Worm (Caenorhabditis elegans): Measurements from ENCODE around the gene flp-14.

Gene flp-14

ce11 chrIII:12874606-12875066, 35.7 kb upstream of the flp-14 start, which contains the start of the genes mrg-1 and spcs-2 (continued):
- TF ChIP-seq hpl-2 (GFP tag; optimal IDR thresholded peaks at IDR 0.05): peak; percentile 74
- TF ChIP-seq Y116A8C.19 (tag; optimal IDR thresholded peaks at IDR 0.05; ENCODE audit: borderline replicate concordance): no peak
- peak in 1 of 2 experiments; percentile 71 for TF ChIP-seq mdl-1 (tag; optimal IDR thresholded peaks at IDR 0.05)
- peak; percentile 73 for TF ChIP-seq nhr-77 (tag; optimal IDR thresholded peaks at IDR 0.05)
- no peak for TF ChIP-seq pqm-1 (tag; optimal IDR thresholded peaks at IDR 0.05)
- peak; percentile 97 for TF ChIP-seq xbp-1 (tag; optimal IDR thresholded peaks at IDR 0.05)
- peak; percentile 54 for TF ChIP-seq jun-1 (tag; optimal IDR thresholded peaks at IDR 0.05)
- peak in 3 of 6 experiments; percentile 33 to 62 (median 59) for TF ChIP-seq elt-3 (tag; optimal IDR thresholded peaks at IDR 0.05)
- TF ChIP-seq nhr-90 (tag; optimal IDR thresholded peaks at IDR 0.05; ENCODE audit: poor library complexity): peak; percentile 93
- no peak for TF ChIP-seq nhr-11 (tag; optimal IDR thresholded peaks at IDR 0.05)
- TF ChIP-seq fos-1 (tag; optimal IDR thresholded peaks at IDR 0.05): peak; percentile 83
- TF ChIP-seq nhr-85 (tag): peak; percentile 88
- TF ChIP-seq ceh-63 (GFP tag; optimal IDR thresholded peaks at IDR 0.05): no peak
- TF ChIP-seq skn-1 (tag; optimal IDR thresholded peaks at IDR 0.05): peak; percentile 88
- peak; percentile 95 for TF ChIP-seq snu-23 (GFP tag; optimal IDR thresholded peaks at IDR 0.05)
- TF ChIP-seq ceh-90 (tag; optimal IDR thresholded peaks at IDR 0.05): no peak
- TF ChIP-seq zip-4 (GFP tag; optimal IDR thresholded peaks at IDR 0.05): peak; percentile 71
- TF ChIP-seq egl-27 (tag; optimal IDR thresholded peaks at IDR 0.05): no peak
- no peak for TF ChIP-seq hlh-17 (GFP tag; optimal IDR thresholded peaks at IDR 0.05; ENCODE audit: borderline replicate concordance)
- peak; percentile 94 for TF ChIP-seq swsn-7 (tag; optimal IDR thresholded peaks at IDR 0.05)
- TF ChIP-seq ama-1 (optimal IDR thresholded peaks at IDR 0.05): no peak
- TF ChIP-seq elt-2 (tag; optimal IDR thresholded peaks at IDR 0.05): peak; percentile 61
- TF ChIP-seq nhr-47 (tag; optimal IDR thresholded peaks at IDR 0.05): peak; percentile 93
- TF ChIP-seq lin-39 (tag; optimal IDR thresholded peaks at IDR 0.05): peak; percentile 69
- TF ChIP-seq C34B4.2 (tag; optimal IDR thresholded peaks at IDR 0.05): no peak
- TF ChIP-seq efl-3 (GFP tag; optimal IDR thresholded peaks at IDR 0.05): no peak
- TF ChIP-seq lin-15B (tag; optimal IDR thresholded peaks at IDR 0.05): peak; percentile 82
- TF ChIP-seq nhr-71 (tag; optimal IDR thresholded peaks at IDR 0.05): peak; percentile 94
- peak; percentile 87 for TF ChIP-seq dsc-1 (tag; optimal IDR thresholded peaks at IDR 0.05)
- TF ChIP-seq ets-5 (GFP tag; IDR thresholded peaks at IDR 0.05): no peak
- peak; percentile 84 for TF ChIP-seq isw-1 (GFP tag; IDR thresholded peaks at IDR 0.05)
- peak; percentile 89 for TF ChIP-seq mep-1 (tag; optimal IDR thresholded peaks at IDR 0.05)
- TF ChIP-seq ces-1 (GFP tag; optimal IDR thresholded peaks at IDR 0.05): no peak
- TF ChIP-seq zag-1 (tag; optimal IDR thresholded peaks at IDR 0.05): peak; percentile 33
- TF ChIP-seq aha-1 (tag; optimal IDR thresholded peaks at IDR 0.05): peak; percentile 26
- peak; percentile 93 for TF ChIP-seq C16A3.4 (tag; optimal IDR thresholded peaks at IDR 0.05)
- TF ChIP-seq sox-4 (tag; optimal IDR thresholded peaks at IDR 0.05): peak; percentile 78
- peak; percentile 66 for TF ChIP-seq ceh-88 (GFP tag; IDR thresholded peaks at IDR 0.05)
- 0 out of 2 replicates have a peak, but pooled peaks have one; percentile 21 for TF ChIP-seq mab-9 (GFP tag; IDR thresholded peaks at IDR 0.05)
- TF ChIP-seq unc-86 (tag; optimal IDR thresholded peaks at IDR 0.05): peak; percentile 91
- TF ChIP-seq unc-30 (tag; optimal IDR thresholded peaks at IDR 0.05): no peak
- TF ChIP-seq unc-130 (tag; optimal IDR thresholded peaks at IDR 0.05): peak; percentile 86
- TF ChIP-seq fkh-8 (tag; optimal IDR thresholded peaks at IDR 0.05): peak; percentile 87
- peak; percentile 76 for TF ChIP-seq egl-13 (tag; optimal IDR thresholded peaks at IDR 0.05)
- no peak for TF ChIP-seq vab-15 (tag; optimal IDR thresholded peaks at IDR 0.05)
- peak in 1 of 2 experiments; percentile 92 for TF ChIP-seq ztf-11 (tag; optimal IDR thresholded peaks at IDR 0.05)
- TF ChIP-seq sup-37 (GFP tag; optimal IDR thresholded peaks at IDR 0.05): peak; percentile 49
- TF ChIP-seq nhr-28 (tag; optimal IDR thresholded peaks at IDR 0.05): no peak
- TF ChIP-seq irx-1 (tag; optimal IDR thresholded peaks at IDR 0.05): peak; percentile 69
- TF ChIP-seq rnt-1 (tag; optimal IDR thresholded peaks at IDR 0.05): peak; percentile 96
- TF ChIP-seq tlp-1 (tag; optimal IDR thresholded peaks at IDR 0.05): no peak
- peak; percentile 61 for TF ChIP-seq nhr-237 (tag; optimal IDR thresholded peaks at IDR 0.05)
- TF ChIP-seq F16B12.6 (tag; optimal IDR thresholded peaks at IDR 0.05): peak; percentile 99
- no peak for TF ChIP-seq nhr-76 (tag; optimal IDR thresholded peaks at IDR 0.05)

All from whole organism, L1 larva.